Worm (Caenorhabditis elegans) whole organism, early embryonic: Measurements from ENCODE around the gene E02H4.4.

Experiments
- B0310.2 ChIP-seq: sonication (generic microtip); optimal IDR thresholded peaks from 2 replicates; lab custom pipeline; 2016; ENCODE audit warnings: mild to moderate bottlenecking, missing genetic modification characterization, missing compliant biosample characterization
- F13C5.2 ChIP-seq: sonication (generic microtip); optimal IDR thresholded peaks from 2 replicates; lab custom pipeline; 2017; ENCODE audit warnings: mild to moderate bottlenecking, missing genetic modification characterization, inconsistent platforms, missing compliant biosample characterization
- aly-1 ChIP-seq: sonication (generic microtip); optimal IDR thresholded peaks from 2 replicates; lab custom pipeline; 2016; ENCODE audit warnings: missing genetic modification characterization, missing compliant biosample characterization
- ama-1 ChIP-seq: fragments of 150-350 bp; optimal IDR thresholded peaks from 2 replicates; lab custom pipeline; 2014
- ceh-13 ChIP-seq: fragments of 200-800 bp; sonication (Bioruptor generic); optimal IDR thresholded peaks from 2 replicates; lab custom pipeline; 2018; ENCODE audit warnings: mild to moderate bottlenecking, missing genetic modification characterization, missing compliant biosample characterization
- ceh-36 ChIP-seq: sonication (generic microtip); optimal IDR thresholded peaks from 2 replicates; lab custom pipeline; 2016; ENCODE audit warnings: missing genetic modification characterization, inconsistent platforms, missing compliant biosample characterization
- ets-7 ChIP-seq: sonication (generic microtip); optimal IDR thresholded peaks from 2 replicates; lab custom pipeline; 2016; ENCODE audit warnings: missing genotype, missing genetic modification characterization, missing compliant biosample characterization
- flt-1 ChIP-seq: fragments of 200-800 bp; sonication (Bioruptor generic); IDR thresholded peaks from 2 replicates; pipeline ENCODE4 v1.3.6; 2022; ENCODE audit warnings: missing genetic modification characterization, missing compliant biosample characterization
- hmbx-1 ChIP-seq: sonication (generic microtip); optimal IDR thresholded peaks from 2 replicates; lab custom pipeline; 2016; ENCODE audit warnings: mild to moderate bottlenecking, missing genetic modification characterization, missing compliant biosample characterization
- hmg-4 ChIP-seq: fragments of 200-800 bp; sonication (Bioruptor generic); optimal IDR thresholded peaks from 2 replicates; lab custom pipeline; 2018; ENCODE audit warnings: mild to moderate bottlenecking, missing genetic modification characterization, missing compliant biosample characterization
- hnd-1 ChIP-seq: sonication (generic microtip); optimal IDR thresholded peaks from 2 replicates; lab custom pipeline; 2016; ENCODE audit warnings: missing genetic modification characterization, missing compliant biosample characterization
- pes-1 ChIP-seq: fragments of 200-800 bp; sonication (Bioruptor generic); IDR thresholded peaks from 2 replicates; pipeline ENCODE4 v1.3.6; 2022; ENCODE audit warnings: missing genetic modification reagents, missing genetic modification characterization, missing compliant biosample characterization
- scrt-1 ChIP-seq: fragments of 200-800 bp; sonication (Bioruptor generic); IDR thresholded peaks from 2 replicates; pipeline ENCODE4 v1.3.6; 2022; ENCODE audit warnings: missing genetic modification characterization, missing compliant biosample characterization
- sea-1 ChIP-seq: fragments of 200-800 bp; sonication (Bioruptor generic); conservative IDR thresholded peaks from 2 replicates; pipeline ENCODE4 v1.3.6; 2022; ENCODE audit warnings: missing genetic modification characterization, missing compliant biosample characterization
- tbx-11 ChIP-seq: fragments of 200-800 bp; sonication (Bioruptor generic); IDR thresholded peaks from 2 replicates; pipeline ENCODE4 v1.3.6; 2022; ENCODE audit warnings: missing genetic modification characterization, missing compliant biosample characterization
- tbx-37 ChIP-seq: fragments of 200-800 bp; sonication (Bioruptor generic); conservative IDR thresholded peaks from 2 replicates; pipeline ENCODE4 v1.3.6; 2022; ENCODE audit warnings: missing genetic modification reagents, missing genetic modification characterization, missing compliant biosample characterization
- tra-4 ChIP-seq: sonication (generic microtip); optimal IDR thresholded peaks from 2 replicates; lab custom pipeline; 2017; ENCODE audit warnings: missing genetic modification characterization, missing compliant biosample characterization

E02H4.4 gene

ce11 chrX:14267170-14267569 is 9.4 kb downstream of the E02H4.4 start:
- TF ChIP-seq ets-7 (no peak), hnd-1 (tag; lab: Kevin White, UChicago) (no peak), pes-1 (GFP tag; lab: Robert Waterston, UW) (no peak)

ce11 chrX:14267781-14268180 is 10.0 kb downstream of the E02H4.4 start, which contains the start of gene del-1:
TSS of gene del-1 (plus strand) at chrX:14268081.
- TF ChIP-seq F13C5.2, result no peak
- TF ChIP-seq tbx-37 (GFP tag; lab: Robert Waterston, UW), result no peak
- TF ChIP-seq sea-1 (GFP tag; lab: Robert Waterston, UW), result no peak
- no peak for TF ChIP-seq scrt-1 (GFP tag; lab: Robert Waterston, UW)
- no peak for TF ChIP-seq tra-4 (tag; lab: Kevin White, UChicago)
- TF ChIP-seq aly-1 (tag; lab: Kevin White, UChicago), result no peak
- TF ChIP-seq hnd-1 (tag; lab: Kevin White, UChicago), result no peak
- TF ChIP-seq flt-1 (GFP tag; lab: Robert Waterston, UW), result no peak
- no peak for TF ChIP-seq tbx-11 (GFP tag; lab: Robert Waterston, UW)
- no peak for TF ChIP-seq ceh-13 (GFP tag; lab: Kevin White, UChicago)
- TF ChIP-seq ama-1 (lab: Kevin White, UChicago), result no peak
- TF ChIP-seq B0310.2 (tag; lab: Kevin White, UChicago), result no peak
- TF ChIP-seq ceh-36, result no peak
- no peak for TF ChIP-seq ets-7
- no peak for TF ChIP-seq pes-1 (GFP tag; lab: Robert Waterston, UW)

- no peak for TF ChIP-seq B0310.2 (tag; lab: Kevin White, UChicago)
- no peak for TF ChIP-seq ama-1 (lab: Kevin White, UChicago)
- TF ChIP-seq scrt-1 (GFP tag; lab: Robert Waterston, UW), result no peak
- no peak for TF ChIP-seq tbx-37 (GFP tag; lab: Robert Waterston, UW)
- no peak for TF ChIP-seq hnd-1 (tag; lab: Kevin White, UChicago)
- TF ChIP-seq ceh-13 (GFP tag; lab: Kevin White, UChicago), result no peak
- TF ChIP-seq hmbx-1, result no peak
- TF ChIP-seq sea-1 (GFP tag; lab: Robert Waterston, UW), result no peak
- no peak for TF ChIP-seq pes-1 (GFP tag; lab: Robert Waterston, UW)
- TF ChIP-seq hmg-4 (GFP tag; lab: Kevin White, UChicago), result no peak
- TF ChIP-seq F13C5.2, result no peak
- no peak for TF ChIP-seq flt-1 (GFP tag; lab: Robert Waterston, UW)
- no peak for TF ChIP-seq tra-4 (tag; lab: Kevin White, UChicago)
- no peak for TF ChIP-seq ets-7
These were observed 23.8 kb downstream of the E02H4.4 start, which contains the start of gene E02H4.2 for ce11 chrX:14281526-14281925. TSS of gene E02H4.2 (minus strand) at chrX:14281626.

ce11 chrX:14287888-14288287 is 30.1 kb downstream of the E02H4.4 start:
- TF ChIP-seq pes-1 (GFP tag; lab: Robert Waterston, UW), result no peak
- TF ChIP-seq aly-1 (tag; lab: Kevin White, UChicago), result no peak
- TF ChIP-seq tbx-37 (GFP tag; lab: Robert Waterston, UW), result no peak
- TF ChIP-seq hnd-1 (tag; lab: Kevin White, UChicago), result no peak
- no peak for TF ChIP-seq ceh-36

- TF ChIP-seq B0310.2 (tag; lab: Kevin White, UChicago) (no peak), ceh-13 (GFP tag; lab: Kevin White, UChicago) (no peak), F13C5.2 (no peak), flt-1 (GFP tag; lab: Robert Waterston, UW) (no peak), sea-1 (GFP tag; lab: Robert Waterston, UW) (no peak), pes-1 (GFP tag; lab: Robert Waterston, UW) (no peak), hnd-1 (tag; lab: Kevin White, UChicago) (no peak), aly-1 (tag; lab: Kevin White, UChicago) (no peak), hmg-4 (GFP tag; lab: Kevin White, UChicago) (no peak), tbx-37 (GFP tag; lab: Robert Waterston, UW) (no peak), scrt-1 (GFP tag; lab: Robert Waterston, UW) (no peak), ets-7 (no peak), hmbx-1 (no peak), tra-4 (tag; lab: Kevin White, UChicago) (no peak), ceh-36 (no peak), tbx-11 (GFP tag; lab: Robert Waterston, UW) (no peak), ama-1 (lab: Kevin White, UChicago) (no peak)
These were observed 32.2 kb downstream of the E02H4.4 start for ce11 chrX:14289993-14290392.

- TF ChIP-seq scrt-1 (GFP tag; lab: Robert Waterston, UW) (no peak), ceh-13 (GFP tag; lab: Kevin White, UChicago) (no peak), pes-1 (GFP tag; lab: Robert Waterston, UW) (no peak), B0310.2 (tag; lab: Kevin White, UChicago) (no peak), hnd-1 (tag; lab: Kevin White, UChicago) (no peak), hmbx-1 (no peak), hmg-4 (GFP tag; lab: Kevin White, UChicago) (no peak)
These were observed 34.9 kb downstream of the E02H4.4 start for ce11 chrX:14292632-14293031.

- no peak for TF ChIP-seq tbx-37 (GFP tag; lab: Robert Waterston, UW)
- no peak for TF ChIP-seq aly-1 (tag; lab: Kevin White, UChicago)
- no peak for TF ChIP-seq scrt-1 (GFP tag; lab: Robert Waterston, UW)
- no peak for TF ChIP-seq B0310.2 (tag; lab: Kevin White, UChicago)
- TF ChIP-seq pes-1 (GFP tag; lab: Robert Waterston, UW), result no peak
- TF ChIP-seq sea-1 (GFP tag; lab: Robert Waterston, UW), result no peak
- TF ChIP-seq ceh-13 (GFP tag; lab: Kevin White, UChicago), result no peak
- TF ChIP-seq F13C5.2, result no peak
- TF ChIP-seq hmbx-1, result no peak
- no peak for TF ChIP-seq ama-1 (lab: Kevin White, UChicago)
- TF ChIP-seq ets-7, result no peak
- no peak for TF ChIP-seq ceh-36
- no peak for TF ChIP-seq tbx-11 (GFP tag; lab: Robert Waterston, UW)
- TF ChIP-seq tra-4 (tag; lab: Kevin White, UChicago), result no peak
These were observed 38.8 kb downstream of the E02H4.4 start, which contains the start of gene madd-3 for ce11 chrX:14296559-14296958. TSS of gene madd-3 (minus strand) at chrX:14296659.
